Worm (Caenorhabditis elegans) whole organism, dauer: ENCODE measurements around the gene F37A4.5.

ENCODE experiments used
- unc-62 ChIP-seq: sonication (generic microtip); optimal IDR thresholded peaks from 2 replicates; lab custom pipeline; 2017; ENCODE audit warnings: missing biosample characterization, missing genetic modification reagents, missing genetic modification characterization

F37A4.5 gene

ce11 chrIII:6711590-6711989, at the start of gene F37A4.5:
Gene F37A4.5 (plus strand): TSS chrIII:6711890.
- TF ChIP-seq unc-62, result no peak

- TF ChIP-seq unc-62, result no peak
Measured at ce11 chrIII:6670737-6671242, 40.9 kb upstream of the F37A4.5 start.

DNA sequence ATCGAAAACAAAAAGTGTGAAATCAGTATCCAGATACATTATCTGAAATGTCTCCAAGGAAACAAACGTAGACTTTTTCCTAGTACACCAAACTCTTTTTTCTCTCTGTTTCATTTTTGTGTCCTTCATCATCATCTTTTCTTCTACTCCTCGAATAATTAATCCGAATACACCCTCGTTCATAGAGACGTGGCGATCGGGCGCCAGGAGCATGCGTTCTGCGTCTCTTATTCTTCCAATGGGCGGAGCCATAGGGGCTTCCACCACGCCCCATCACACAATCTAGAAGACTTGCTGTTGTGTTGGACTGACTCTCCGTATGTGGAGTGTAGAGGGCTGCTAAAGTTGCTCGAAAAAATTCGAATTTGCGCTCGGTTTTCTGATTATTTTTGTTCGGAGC, 36.2 kb upstream of the F37A4.5 start, which contains the start of gene rbf-1:
Gene rbf-1 (plus strand): TSS at position 301 of the 400 bp plus-strand sequence.
- no peak for TF ChIP-seq unc-62

- TF ChIP-seq unc-62, result no peak
Measured at ce11 chrIII:6677304-6677703, 34.4 kb upstream of the F37A4.5 start.

DNA sequence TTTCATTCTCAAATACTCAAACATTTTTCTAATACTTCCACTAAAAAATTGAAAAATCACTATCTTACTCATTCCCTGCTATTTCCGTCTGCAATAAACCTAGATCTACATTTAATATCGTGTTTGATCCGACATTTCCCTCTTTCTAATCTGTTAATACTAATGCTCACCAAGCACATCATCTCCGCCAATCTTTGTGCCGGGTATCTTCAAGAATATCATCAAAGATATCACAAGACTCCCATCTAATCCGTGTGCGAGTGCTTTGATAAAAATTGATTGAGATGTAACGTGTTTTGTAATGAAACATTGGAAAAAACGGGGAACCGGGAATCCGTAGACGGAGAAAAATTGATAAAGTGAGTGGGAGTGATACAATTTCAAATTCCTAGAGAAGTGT, 32.4 kb upstream of the F37A4.5 start:
- TF ChIP-seq unc-62, result no peak

DNA sequence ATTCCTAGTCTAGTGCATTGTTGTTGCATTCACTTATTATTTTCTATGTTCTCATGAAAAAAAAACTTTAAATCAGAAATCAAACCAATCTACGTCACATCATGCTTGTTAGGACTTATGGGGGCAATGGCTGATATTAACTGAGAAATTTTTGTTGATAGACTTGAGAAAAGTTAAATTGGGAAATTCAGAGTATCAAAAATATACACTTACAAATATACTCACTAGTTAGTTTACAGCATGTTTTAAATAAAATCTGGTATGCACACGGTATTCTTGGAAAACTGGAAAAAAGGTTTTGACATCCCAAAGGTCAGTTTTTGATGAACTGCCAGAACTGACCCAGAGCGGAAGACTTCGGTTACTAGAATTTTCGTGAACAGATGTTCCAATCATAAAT, 30.7 kb upstream of the F37A4.5 start:
- no peak for TF ChIP-seq unc-62

DNA sequence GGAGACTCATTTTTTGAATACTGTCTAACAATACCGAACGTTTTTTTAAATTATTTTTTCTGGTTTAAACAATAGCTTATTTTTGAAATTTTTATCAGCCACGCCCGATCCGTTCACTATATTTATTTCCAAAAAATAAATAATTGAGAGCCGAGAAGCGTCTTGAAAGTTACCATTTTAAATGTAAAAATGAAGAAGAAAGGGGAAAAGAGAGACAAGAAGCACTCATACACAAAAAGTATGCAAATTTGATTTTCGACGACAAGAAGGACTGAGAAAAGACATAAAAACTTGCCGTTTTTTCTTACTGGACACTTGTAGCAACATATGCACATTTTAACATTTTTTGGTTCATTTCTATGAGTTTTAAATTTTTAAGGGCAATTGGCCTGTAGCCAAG, 29.9 kb upstream of the F37A4.5 start:
- TF ChIP-seq unc-62, result no peak

ce11 chrIII:6690490-6690889, 21.2 kb upstream of the F37A4.5 start:
- no peak for TF ChIP-seq unc-62

- no peak for TF ChIP-seq unc-62
Measured at ce11 chrIII:6693285-6693684, 18.4 kb upstream of the F37A4.5 start.

DNA sequence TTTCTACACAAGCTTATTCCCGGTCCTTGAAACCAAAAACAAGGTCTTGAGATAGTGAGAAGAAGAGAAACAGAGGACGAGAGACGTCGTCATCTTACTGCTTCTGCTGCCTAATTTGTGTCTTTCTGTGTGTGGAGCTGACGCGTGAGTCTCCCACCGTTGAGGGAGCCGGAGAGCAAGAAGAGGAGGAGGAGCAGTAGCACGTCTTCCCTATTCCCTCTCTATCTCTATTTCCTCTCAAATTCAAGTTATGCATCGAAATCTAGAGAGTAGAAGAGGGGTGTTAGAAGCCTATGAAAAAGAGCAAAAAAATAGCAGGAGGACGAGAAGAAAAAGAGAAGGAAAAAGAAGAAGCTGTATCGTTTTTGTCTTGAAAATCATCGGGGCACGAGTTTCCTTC, 16.5 kb upstream of the F37A4.5 start:
- no peak for TF ChIP-seq unc-62

ce11 chrIII:6705515-6705914, 6.2 kb upstream of the F37A4.5 start, which contains the start of gene F37A4.6:
Gene F37A4.6 (plus strand): TSS chrIII:6705815.
- no peak for TF ChIP-seq unc-62

- TF ChIP-seq unc-62, result no peak
Measured at ce11 chrIII:6709983-6710382, 1.7 kb upstream of the F37A4.5 start, which contains the start of gene isw-1. Gene isw-1 (minus strand): TSS chrIII:6710100.

DNA sequence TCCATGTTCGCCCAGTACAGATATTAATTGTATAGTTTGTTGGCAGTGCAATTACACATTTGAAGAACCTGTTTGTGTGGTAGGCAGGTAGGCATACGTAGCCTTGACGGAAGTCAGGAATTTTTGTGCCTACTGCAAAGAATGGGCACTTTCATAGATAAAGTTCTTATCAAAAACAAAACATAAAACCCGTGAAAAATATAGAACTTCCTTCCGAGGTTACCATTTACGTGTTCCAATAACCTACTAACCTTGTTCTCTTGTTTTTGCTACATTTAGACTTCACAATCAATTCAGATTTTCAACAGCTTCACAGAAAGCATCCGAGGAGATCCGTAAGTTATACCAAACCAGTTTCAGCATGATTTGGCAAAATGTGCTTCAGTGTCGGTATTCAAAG, 1.6 kb downstream of the F37A4.5 start, which contains the start of gene F37A4.4:
Gene F37A4.4 (plus strand): TSS at position 301 of the 400 bp plus-strand sequence.
- no peak for TF ChIP-seq unc-62

DNA sequence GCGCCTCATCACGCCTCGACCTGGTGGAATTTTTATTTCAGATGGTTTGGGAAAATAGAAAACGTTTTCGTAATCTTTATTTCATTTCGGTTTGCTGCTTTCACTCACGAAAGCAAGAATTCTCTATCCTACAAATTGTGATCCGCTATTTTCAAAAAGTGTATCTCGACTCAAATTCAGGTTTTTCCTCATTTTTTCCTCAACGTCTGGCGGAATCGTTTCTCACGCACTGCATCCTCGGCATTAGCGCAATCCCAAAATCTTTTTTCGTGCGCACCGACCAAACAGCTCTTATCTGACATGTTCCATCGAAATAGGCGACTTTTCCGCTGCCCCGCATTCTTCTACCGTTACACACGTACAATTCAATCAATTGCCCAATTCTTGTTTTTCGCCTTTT, 6.6 kb downstream of the F37A4.5 start, which contains the start of gene F37A4.3:
Gene F37A4.3 (plus strand): TSS at position 301 of the 400 bp plus-strand sequence.
- no peak for TF ChIP-seq unc-62

ce11 chrIII:6722208-6722679, 10.6 kb downstream of the F37A4.5 start, which contains the start of the genes bath-41 and F37A4.2:
Gene bath-41 (minus strand): TSS chrIII:6722258.
Gene F37A4.2 (plus strand): TSS chrIII:6722454.
- TF ChIP-seq unc-62, result no peak

DNA sequence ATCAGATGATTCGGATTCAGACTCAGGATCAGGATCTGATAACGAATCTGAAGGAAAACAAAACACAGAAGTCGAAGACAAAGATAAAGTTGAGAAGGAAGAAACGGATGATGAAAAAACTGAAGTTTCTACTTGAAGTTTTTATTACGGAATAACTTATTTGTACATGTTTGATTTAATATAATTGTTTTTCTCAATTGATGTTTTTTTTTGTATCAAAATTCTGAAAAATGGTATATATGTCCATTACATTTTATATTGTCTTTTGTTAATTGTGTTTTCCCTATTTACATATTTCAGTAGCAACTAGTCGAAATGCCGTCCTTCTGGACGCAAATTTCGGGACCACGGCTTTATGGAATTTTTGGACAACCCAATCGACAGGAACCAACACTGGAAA, 11.4 kb downstream of the F37A4.5 start, which contains the start of gene F37A4.1:
Gene F37A4.1 (plus strand): TSS at position 301 of the 400 bp plus-strand sequence.
- no peak for TF ChIP-seq unc-62

- no peak for TF ChIP-seq unc-62
Measured at ce11 chrIII:6725489-6725888, 13.8 kb downstream of the F37A4.5 start, which contains the start of gene wdr-4. Gene wdr-4 (plus strand): TSS chrIII:6725789.

- TF ChIP-seq unc-62, result no peak
Measured at ce11 chrIII:6730185-6730850, 18.6 kb downstream of the F37A4.5 start, which contains the start of the genes Y102E9.5 and odr-4. Gene Y102E9.5 (minus strand): TSS chrIII:6730285. Gene odr-4 (plus strand): TSS chrIII:6730800.
